Fruit fly (Drosophila melanogaster): ENCODE data around the gene CG31266.

Gene CG31266

DNA sequence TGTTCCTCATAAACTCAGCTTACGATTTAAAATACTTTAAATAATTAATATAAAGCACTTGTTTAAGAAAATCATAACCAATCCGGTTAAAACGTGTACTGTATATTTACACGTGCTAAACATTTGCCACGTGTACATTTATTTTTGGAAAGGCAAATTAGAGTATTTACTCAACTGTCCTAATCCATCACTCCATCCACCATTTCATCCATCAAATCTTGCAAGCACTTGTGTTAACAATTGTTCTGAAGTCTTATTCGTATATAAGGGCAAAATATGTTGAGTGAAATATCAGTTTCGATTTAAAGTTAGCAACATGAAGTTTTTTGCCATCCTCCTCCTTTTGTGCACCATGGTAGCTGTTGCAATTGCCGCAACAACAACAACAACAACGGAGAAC lies 11.2 kb upstream of the CG31266 start, which contains the start of gene CG42779:
Gene CG42779, plus strand, starts transcription at position 301 of the 400 bp plus-strand sequence.
- TF ChIP-seq OdsH (GFP tag; optimal IDR thresholded peaks at IDR 0.05) (no peak), fkh (GFP tag; optimal IDR thresholded peaks at IDR 0.05) (peak; percentile 26)

- TF ChIP-seq OdsH (GFP tag; optimal IDR thresholded peaks at IDR 0.05) (peak; percentile 33), CG6276 (GFP tag; optimal IDR thresholded peaks at IDR 0.05) (peak; percentile 25), Lpt (GFP tag; optimal IDR thresholded peaks at IDR 0.05) (no peak), dsx (GFP tag; optimal IDR thresholded peaks at IDR 0.05; ENCODE audit: poor library complexity, severe bottlenecking) (no peak), CG8119 (GFP tag; IDR thresholded peaks at IDR 0.05) (peak; percentile 61; the same call in 2 of the 3 replicates), CG8632 (GFP tag; optimal IDR thresholded peaks at IDR 0.05) (peak; percentile 25), CG32006 (GFP tag; optimal IDR thresholded peaks at IDR 0.05) (peak; percentile 57), CG3919 (GFP tag; optimal IDR thresholded peaks at IDR 0.05) (no peak), dac (GFP tag; optimal IDR thresholded peaks at IDR 0.05) (no peak), Sox102F (GFP tag; optimal IDR thresholded peaks at IDR 0.05) (peak; percentile 49), acj6 (GFP tag; optimal IDR thresholded peaks at IDR 0.05) (peak; percentile 49), CG11902 (GFP tag; optimal IDR thresholded peaks at IDR 0.05) (no peak), CG6854 (GFP tag; optimal IDR thresholded peaks at IDR 0.05) (no peak), Hr38 (GFP tag; optimal IDR thresholded peaks at IDR 0.05) (no peak), vri (GFP tag; optimal IDR thresholded peaks at IDR 0.05) (peak; percentile 46), Sox15 (GFP tag; optimal IDR thresholded peaks at IDR 0.05) (no peak), CG1621 (tag; optimal IDR thresholded peaks at IDR 0.05) (no peak), CG31627 (GFP tag; optimal IDR thresholded peaks at IDR 0.05) (peak; percentile 22), CG16779 (tag; optimal IDR thresholded peaks at IDR 0.05) (no peak), CG6792 (GFP tag; optimal IDR thresholded peaks at IDR 0.05) (peak; percentile 40), Gug (GFP tag; IDR thresholded peaks at IDR 0.05) (no peak), CG11294 (GFP tag; IDR thresholded peaks at IDR 0.05) (peak; percentile 13; the same call in 1 of the 2 replicates), Eip75B (GFP tag; optimal IDR thresholded peaks at IDR 0.05) (no peak), CG10631 (GFP tag; optimal IDR thresholded peaks at IDR 0.05) (peak; percentile 6), Met (GFP tag; optimal IDR thresholded peaks at IDR 0.05) (peak; percentile 64), Eip93F (GFP tag; optimal IDR thresholded peaks at IDR 0.05) (no peak), fkh (GFP tag; optimal IDR thresholded peaks at IDR 0.05) (no peak), Hr4 (GFP tag; optimal IDR thresholded peaks at IDR 0.05) (peak; percentile 29), CG4318 (GFP tag; optimal IDR thresholded peaks at IDR 0.05) (peak; percentile 12), eg (GFP tag; IDR thresholded peaks at IDR 0.05) (no peak; the same call in 2 of the 3 replicates), Sox14 (GFP tag; optimal IDR thresholded peaks at IDR 0.05) (peak; percentile 15), CG15336 (GFP tag; IDR thresholded peaks at IDR 0.05) (peak; percentile 58), Blimp-1 (GFP tag; optimal IDR thresholded peaks at IDR 0.05) (peak; percentile 27), svp (GFP tag) (peak; percentile 88), CG8319 (GFP tag; optimal IDR thresholded peaks at IDR 0.05) (no peak), CG34406 (GFP tag; optimal IDR thresholded peaks at IDR 0.05) (peak; percentile 64), fd59A (GFP tag; optimal IDR thresholded peaks at IDR 0.05) (no peak), esn (GFP tag; optimal IDR thresholded peaks at IDR 0.05) (no peak), Smox (GFP tag; optimal IDR thresholded peaks at IDR 0.05) (peak; percentile 56), CG6808 (GFP tag; optimal IDR thresholded peaks at IDR 0.05) (no peak), achi (GFP tag; optimal IDR thresholded peaks at IDR 0.05) (peak; percentile 5), cyc (GFP tag; optimal IDR thresholded peaks at IDR 0.05) (peak; percentile 2), CG3032 (tag; optimal IDR thresholded peaks at IDR 0.05) (no peak), salr (GFP tag; optimal IDR thresholded peaks at IDR 0.05) (no peak), CG11762 (GFP tag; optimal IDR thresholded peaks at IDR 0.05; ENCODE audit: insufficient read depth) (no peak), Ets96B (tag; optimal IDR thresholded peaks at IDR 0.05) (no peak), pdm3 (GFP tag; optimal IDR thresholded peaks at IDR 0.05) (no peak), CG9139 (GFP tag; optimal IDR thresholded peaks at IDR 0.05) (no peak)
Measured at dm6 chr3R:17122796-17123504, 9.5 kb upstream of the CG31266 start.
